Fruit fly (Drosophila melanogaster) S2 (cell line): ENCODE measurements around the gene Kaz.

ENCODE experiments used
- CG8478 ChIP-seq: fragments of >200 bp; optimal IDR thresholded peaks from 2 replicates; lab custom pipeline; 2018
- CTCF ChIP-seq, 2 experiments: fragments of >200 bp; optimal IDR thresholded peaks; 2 replicates each; lab custom pipeline; 2018

DNA sequence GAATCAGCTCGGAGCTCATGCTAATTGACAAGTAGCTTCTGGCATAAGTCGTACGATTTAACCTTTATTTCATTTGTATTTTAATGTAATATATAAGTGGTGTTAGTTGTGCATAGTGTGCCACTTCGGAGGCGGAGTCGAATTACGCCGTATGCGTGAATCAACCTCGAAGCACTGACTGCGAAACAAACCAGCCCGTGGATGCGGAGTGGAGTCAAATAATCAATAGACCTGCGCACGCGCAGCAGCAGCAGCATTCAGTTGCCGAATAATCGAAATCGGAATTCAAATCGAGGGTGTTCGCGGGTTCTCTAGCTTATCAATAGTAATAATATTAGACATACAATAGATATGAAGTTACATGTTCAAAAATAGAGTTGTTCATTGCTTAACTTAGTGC lies 1.5 kb downstream of the Kaz start, which contains the start of gene RabX4:
- TF ChIP-seq CG8478 (lab: Kevin White, UChicago) (no peak), CTCF (optimal IDR thresholded peaks at IDR 0.05; lab: Kevin White, UChicago) (no peak)
